Worm (Caenorhabditis elegans): ENCODE data around the gene atg-18.

ce11 chrV:8610633-8611404 is 20.3 kb downstream of the atg-18 start, which contains the start of gene fip-4:
- TF ChIP-seq ama-1 (optimal IDR thresholded peaks at IDR 0.05) (no peak), sea-1 (GFP tag; conservative IDR thresholded peaks at IDR 0.05) (no peak), pes-1 (GFP tag; IDR thresholded peaks at IDR 0.05) (no peak), hmbx-1 (tag; optimal IDR thresholded peaks at IDR 0.05) (no peak), flt-1 (GFP tag; IDR thresholded peaks at IDR 0.05) (no peak), tbx-37 (GFP tag; conservative IDR thresholded peaks at IDR 0.05) (no peak)

Measured in whole organism, early embryonic.